Fruit fly (Drosophila melanogaster) whole organism, wandering third instar larva: Measurements from ENCODE around the gene CG13058.

ENCODE experiments used
- Abd-B ChIP-seq: fragments of >200 bp; optimal IDR thresholded peaks from 2 replicates; lab custom pipeline; 2017; ENCODE audit warnings: missing biosample characterization, missing genetic modification characterization
- CG32264 ChIP-seq: fragments of 200-800 bp; sonication (Bioruptor generic); optimal IDR thresholded peaks from 2 replicates; lab custom pipeline; 2016; ENCODE audit warnings: missing biosample characterization, missing genetic modification characterization
- CG9705 ChIP-seq: fragments of 200-800 bp; sonication (Bioruptor generic); optimal IDR thresholded peaks from 2 replicates; lab custom pipeline; 2018; ENCODE audit warnings: missing biosample characterization, mild to moderate bottlenecking, missing genetic modification characterization
- CrebA ChIP-seq: fragments of 200-800 bp; sonication (Bioruptor generic); optimal IDR thresholded peaks from 2 replicates; lab custom pipeline; 2016; ENCODE audit warnings: missing biosample characterization, mild to moderate bottlenecking, missing genetic modification characterization, borderline replicate concordance
- Dfd ChIP-seq: fragments of >200 bp; optimal IDR thresholded peaks from 2 replicates; lab custom pipeline; 2017; ENCODE audit warnings: missing biosample characterization, missing genetic modification characterization
- Dif ChIP-seq: fragments of 200-275, 200-300 bp; sonication (Bioruptor generic); optimal IDR thresholded peaks from 2 replicates; lab custom pipeline; 2018; ENCODE audit warnings: missing biosample characterization, missing genetic modification characterization; ENCODE audit not compliant: partially characterized antibody
- HLH106 ChIP-seq: fragments of 200-800 bp; optimal IDR thresholded peaks from 3 replicates; lab custom pipeline; 2019; ENCODE audit warnings: missing biosample characterization, mild to moderate bottlenecking, missing genetic modification characterization, moderate library complexity
- Hnf4 ChIP-seq: fragments of 200-800 bp; sonication (Bioruptor generic); optimal IDR thresholded peaks from 2 replicates; lab custom pipeline; 2016; ENCODE audit warnings: missing biosample characterization, mild to moderate bottlenecking, missing genetic modification characterization
- Hr78 ChIP-seq: fragments of >200 bp; optimal IDR thresholded peaks from 2 replicates; lab custom pipeline; 2017; ENCODE audit warnings: missing biosample characterization, missing genetic modification characterization
- Hr83 ChIP-seq: fragments of 200-300 bp; sonication (Bioruptor generic); optimal IDR thresholded peaks from 2 replicates; lab custom pipeline; 2016; ENCODE audit warnings: missing biosample characterization, mild to moderate bottlenecking, missing genetic modification characterization, moderate library complexity; ENCODE audit not compliant: poor library complexity, severe bottlenecking
- Jra ChIP-seq: sonication (Bioruptor generic); optimal IDR thresholded peaks from 2 replicates; lab custom pipeline; 2016; ENCODE audit warnings: missing biosample characterization, missing genetic modification characterization
- Mio ChIP-seq: sonication (Bioruptor generic); optimal IDR thresholded peaks from 2 replicates; lab custom pipeline; 2016; ENCODE audit warnings: missing biosample characterization, missing genetic modification characterization
- Rel ChIP-seq, 2 experiments: fragments of 200-800 bp; sonication (Bioruptor generic) in 1 of 2; optimal IDR thresholded peaks; 2 replicates in 1 of 2; 3 replicates in 1 of 2; lab custom pipeline; 2016 to 2019; ENCODE audit warnings: mild to moderate bottlenecking in 2 of 2, missing biosample characterization in 2 of 2, missing genetic modification characterization in 2 of 2, moderate library complexity in 1 of 2
- Sp1 ChIP-seq: fragments of 200-800 bp; sonication (Bioruptor generic); optimal IDR thresholded peaks from 3 replicates; lab custom pipeline; 2019; ENCODE audit warnings: missing biosample characterization, mild to moderate bottlenecking, missing genetic modification characterization, moderate library complexity
- Vsx2 ChIP-seq: fragments of 200-300, 225-300 bp; sonication (Bioruptor generic); optimal IDR thresholded peaks from 2 replicates; lab custom pipeline; 2018; ENCODE audit warnings: missing biosample characterization, missing genetic modification characterization; ENCODE audit not compliant: partially characterized antibody
- br ChIP-seq: fragments of 200-800 bp; sonication (Bioruptor generic); optimal IDR thresholded peaks from 2 replicates; lab custom pipeline; 2016; ENCODE audit warnings: missing biosample characterization, missing genetic modification characterization
- brk ChIP-seq: fragments of 200-800 bp; sonication (Bioruptor generic); optimal IDR thresholded peaks from 2 replicates; lab custom pipeline; 2016; ENCODE audit warnings: missing biosample characterization, mild to moderate bottlenecking, missing genetic modification characterization
- dl ChIP-seq, 2 experiments: fragments of 175-275, 200-275 bp in 1 of 2; fragments of 200-275 bp in 1 of 2; sonication (Bioruptor generic); optimal IDR thresholded peaks; lab custom pipeline; 2018; ENCODE audit warnings: mild to moderate bottlenecking in 2 of 2, missing biosample characterization in 2 of 2, missing genetic modification characterization in 2 of 2, moderate library complexity in 2 of 2; ENCODE audit not compliant: partially characterized antibody in 2 of 2, insufficient read depth in 1 of 2
- dmrt93B ChIP-seq: fragments of 200-800 bp; sonication (Bioruptor generic); optimal IDR thresholded peaks from 2 replicates; lab custom pipeline; 2018; ENCODE audit warnings: missing biosample characterization, mild to moderate bottlenecking, missing genetic modification characterization
- dsf ChIP-seq: sonication (Bioruptor generic); optimal IDR thresholded peaks from 2 replicates; lab custom pipeline; 2016; ENCODE audit warnings: missing biosample characterization, missing genetic modification characterization, borderline replicate concordance
- ey ChIP-seq: fragments of 200-800 bp; sonication (Bioruptor generic); optimal IDR thresholded peaks from 2 replicates; lab custom pipeline; 2016; ENCODE audit warnings: missing biosample characterization, missing genetic modification characterization
- foxo ChIP-seq, 2 experiments: fragments of 200-800 bp; sonication (Bioruptor generic); optimal IDR thresholded peaks; 2 replicates in 1 of 2; 3 replicates in 1 of 2; lab custom pipeline; 2016 to 2017; ENCODE audit warnings: missing biosample characterization in 2 of 2, missing genetic modification characterization in 2 of 2
- h ChIP-seq: fragments of 200-800 bp; sonication (Bioruptor generic); optimal IDR thresholded peaks from 3 replicates; lab custom pipeline; 2016; ENCODE audit warnings: missing biosample characterization, mild to moderate bottlenecking, missing genetic modification characterization
- jim ChIP-seq: fragments of 175-275, 200-325 bp; sonication (Bioruptor generic); optimal IDR thresholded peaks from 2 replicates; lab custom pipeline; 2016; ENCODE audit warnings: missing biosample characterization, mild to moderate bottlenecking, missing genetic modification characterization
- lola ChIP-seq: fragments of >200 bp; optimal IDR thresholded peaks from 2 replicates; lab custom pipeline; 2017; ENCODE audit warnings: missing biosample characterization, missing genetic modification characterization
- psq ChIP-seq: fragments of 200-800 bp; sonication (Bioruptor generic); optimal IDR thresholded peaks from 3 replicates; lab custom pipeline; 2017; ENCODE audit warnings: missing biosample characterization, mild to moderate bottlenecking, missing genetic modification characterization, moderate library complexity
- rgr ChIP-seq: fragments of 200-800 bp; sonication (Bioruptor generic); optimal IDR thresholded peaks from 3 replicates; lab custom pipeline; 2016; ENCODE audit warnings: missing biosample characterization, mild to moderate bottlenecking, missing genetic modification characterization
- sv ChIP-seq: fragments of 200-800 bp; sonication (Bioruptor generic); optimal IDR thresholded peaks from 3 replicates; lab custom pipeline; 2016; ENCODE audit warnings: missing biosample characterization, missing genetic modification characterization
- tai ChIP-seq: sonication (Bioruptor generic); optimal IDR thresholded peaks from 2 replicates; lab custom pipeline; 2016; ENCODE audit warnings: missing biosample characterization, missing genetic modification characterization
- usp ChIP-seq: fragments of >200 bp; optimal IDR thresholded peaks from 2 replicates; lab custom pipeline; 2017; ENCODE audit warnings: missing biosample characterization, missing genetic modification characterization
- woc ChIP-seq: sonication (Bioruptor generic); optimal IDR thresholded peaks from 2 replicates; lab custom pipeline; 2016; ENCODE audit warnings: missing biosample characterization, mild to moderate bottlenecking, missing genetic modification characterization

The CG13058 gene

dm6 chr3L:16334876-16335275 is 6.2 kb downstream of the CG13058 start (continued):
- TF ChIP-seq Dfd (GFP tag; lab: Kevin White, UChicago) (no peak), Dif (GFP tag; lab: Kevin White, UChicago) (peak; percentile 39), Sp1 (GFP tag; lab: Kevin White, UChicago) (no peak), Mio (no peak), sv (GFP tag; lab: Kevin White, UChicago) (no peak), CrebA (GFP tag; lab: Kevin White, UChicago) (no peak), woc (GFP tag; lab: Kevin White, UChicago) (no peak), psq (no peak), Jra (GFP tag; lab: Kevin White, UChicago) (no peak)

- TF ChIP-seq rgr (GFP tag; lab: Kevin White, UChicago) = no peak
These were observed 9.1 kb downstream of the CG13058 start for dm6 chr3L:16337739-16338138.

dm6 chr3L:16338703-16339102 is 10.1 kb downstream of the CG13058 start, which contains the start of gene CG4998:
Gene CG4998 (plus strand): TSS chr3L:16339003.
- TF ChIP-seq foxo (GFP tag; optimal IDR thresholded peaks at IDR 0.05; lab: Kevin White, UChicago) (no peak), Sp1 (GFP tag; lab: Kevin White, UChicago) (no peak), Rel (GFP tag; optimal IDR thresholded peaks at IDR 0.05; lab: Kevin White, UChicago) (no peak), Rel (tag; optimal IDR thresholded peaks at IDR 0.05; lab: Kevin White, UChicago) (no peak), Jra (GFP tag; lab: Kevin White, UChicago) (no peak), CG9705 (no peak), rgr (GFP tag; lab: Kevin White, UChicago) (no peak), woc (GFP tag; lab: Kevin White, UChicago) (no peak), Hr83 (GFP tag; lab: Kevin White, UChicago) (no peak), h (GFP tag; lab: Kevin White, UChicago) (no peak), jim (GFP tag; lab: Kevin White, UChicago) (no peak), Abd-B (GFP tag; lab: Kevin White, UChicago) (no peak), br (GFP tag; lab: Kevin White, UChicago) (no peak)
- TF ChIP-seq, all 38 proteins: peak for 0

- TF ChIP-seq Hr78 (GFP tag; lab: Kevin White, UChicago) (no peak), woc (GFP tag; lab: Kevin White, UChicago) (no peak), Hnf4 (GFP tag; lab: Kevin White, UChicago) (no peak), ey (GFP tag; lab: Kevin White, UChicago) (no peak), tai (GFP tag; lab: Kevin White, UChicago) (no peak), dsf (GFP tag; lab: Kevin White, UChicago) (no peak), Abd-B (GFP tag; lab: Kevin White, UChicago) (no peak), Vsx2 (GFP tag; lab: Kevin White, UChicago) (no peak), br (GFP tag; lab: Kevin White, UChicago) (no peak), jim (GFP tag; lab: Kevin White, UChicago) (no peak), brk (no peak), sv (GFP tag; lab: Kevin White, UChicago) (no peak), h (GFP tag; lab: Kevin White, UChicago) (no peak), Hr83 (GFP tag; lab: Kevin White, UChicago) (no peak), Jra (GFP tag; lab: Kevin White, UChicago) (no peak)
These were observed 10.8 kb downstream of the CG13058 start for dm6 chr3L:16339463-16339862.

- TF ChIP-seq CG32264 (GFP tag; lab: Kevin White, UChicago) (no peak), Vsx2 (GFP tag; lab: Kevin White, UChicago) (no peak), Hnf4 (GFP tag; lab: Kevin White, UChicago) (no peak), Rel (GFP tag; optimal IDR thresholded peaks at IDR 0.05; lab: Kevin White, UChicago) (no peak), Rel (tag; optimal IDR thresholded peaks at IDR 0.05; lab: Kevin White, UChicago) (no peak), Jra (GFP tag; lab: Kevin White, UChicago) (no peak), woc (GFP tag; lab: Kevin White, UChicago) (no peak)
These were observed 11.2 kb downstream of the CG13058 start for dm6 chr3L:16339873-16340272.

dm6 chr3L:16346023-16346422 is 17.4 kb downstream of the CG13058 start, which contains the start of gene CG33257:
Gene CG33257 (plus strand): TSS chr3L:16346323.
- TF ChIP-seq Hr78 (GFP tag; lab: Kevin White, UChicago) = no peak
- no peak for TF ChIP-seq dsf (GFP tag; lab: Kevin White, UChicago)
- no peak for TF ChIP-seq HLH106 (tag; lab: Kevin White, UChicago)
- TF ChIP-seq Dif (GFP tag; lab: Kevin White, UChicago) = no peak
- TF ChIP-seq jim (GFP tag; lab: Kevin White, UChicago) = no peak
- no peak for TF ChIP-seq Vsx2 (GFP tag; lab: Kevin White, UChicago)
- TF ChIP-seq dmrt93B (GFP tag; lab: Kevin White, UChicago) = no peak
- TF ChIP-seq br (GFP tag; lab: Kevin White, UChicago) = no peak
- TF ChIP-seq h (GFP tag; lab: Kevin White, UChicago) = no peak
- TF ChIP-seq brk = no peak
- TF ChIP-seq usp = no peak
- TF ChIP-seq CG9705 = no peak
- TF ChIP-seq foxo (GFP tag; optimal IDR thresholded peaks at IDR 0.05; lab: Kevin White, UChicago) = no peak
- TF ChIP-seq Hnf4 (GFP tag; lab: Kevin White, UChicago) = no peak
- no peak for TF ChIP-seq lola (GFP tag; lab: Kevin White, UChicago)
- no peak for TF ChIP-seq rgr (GFP tag; lab: Kevin White, UChicago)
- no peak for TF ChIP-seq psq
- no peak for TF ChIP-seq Mio
- TF ChIP-seq Hr83 (GFP tag; lab: Kevin White, UChicago) = no peak
- TF ChIP-seq dl (GFP tag; optimal IDR thresholded peaks at IDR 0.05; lab: Kevin White, UChicago; ENCODE audit: insufficient read depth in 1 of 2, partially characterized antibody in 2 of 2) = no peak
